Fruit fly (Drosophila melanogaster) whole organism, embryonic: ENCODE data around the gene Cpr67Fa2.

Experiments used
- Adf1 ChIP-seq: fragments of 200-800 bp; sonication (Bioruptor generic); IDR thresholded peaks from 2 replicates; pipeline ENCODE4 v1.3.6; 2022; ENCODE audit warnings: missing biosample characterization, missing genetic modification characterization
- Atf3 ChIP-seq: fragments of 200-800 bp; sonication (Bioruptor generic); optimal IDR thresholded peaks from 3 replicates; lab custom pipeline; 2016; ENCODE audit warnings: missing biosample characterization, missing genetic modification characterization
- CG10543 ChIP-seq: fragments of 200-800 bp; sonication (Bioruptor generic); optimal IDR thresholded peaks from 3 replicates; lab custom pipeline; 2017; ENCODE audit warnings: missing biosample characterization, mild to moderate bottlenecking, missing genetic modification characterization, moderate library complexity
- CG10565 ChIP-seq: fragments of 200-800 bp; sonication (Bioruptor generic); optimal IDR thresholded peaks from 3 replicates; lab custom pipeline; 2016; ENCODE audit warnings: missing biosample characterization, mild to moderate bottlenecking, missing genetic modification characterization
- CG10654 ChIP-seq: fragments of 200-800 bp; sonication (Bioruptor generic); optimal IDR thresholded peaks from 2 replicates; lab custom pipeline; 2016; ENCODE audit warnings: missing biosample characterization, missing genetic modification characterization
- CG12769 ChIP-seq: fragments of 200-800 bp; sonication (Bioruptor generic); optimal IDR thresholded peaks from 2 replicates; lab custom pipeline; 2019; ENCODE audit warnings: missing biosample characterization, mild to moderate bottlenecking, missing genetic modification characterization, moderate library complexity
- CG13287 ChIP-seq: fragments of 200-800 bp; sonication (Bioruptor generic); IDR thresholded peaks from 2 replicates; pipeline ENCODE4 v1.3.6; 2022; ENCODE audit warnings: missing biosample characterization, missing genetic modification characterization; ENCODE audit not compliant: partially characterized antibody
- CG13296 ChIP-seq: fragments of 200-800 bp; sonication (Bioruptor generic); optimal IDR thresholded peaks from 3 replicates; lab custom pipeline; 2018; ENCODE audit warnings: missing biosample characterization, mild to moderate bottlenecking, missing genetic modification characterization
- CG17328 ChIP-seq: fragments of 200-800 bp; sonication (Bioruptor generic); IDR thresholded peaks from 2 replicates; pipeline ENCODE4 v1.3.6; 2022; ENCODE audit warnings: missing biosample characterization, missing genetic modification characterization
- CG17361 ChIP-seq: fragments of 200-800 bp; sonication (Bioruptor generic); IDR thresholded peaks from 3 replicates; pipeline ENCODE4 v1.3.6; 2022; ENCODE audit warnings: missing biosample characterization, missing genetic modification characterization
- CG17568 ChIP-seq: fragments of 200-800 bp; sonication (Bioruptor generic); optimal IDR thresholded peaks from 2 replicates; lab custom pipeline; 2018; ENCODE audit warnings: missing biosample characterization, mild to moderate bottlenecking, missing genetic modification characterization, moderate library complexity
- CG18476 ChIP-seq: fragments of 200-800 bp; sonication (Bioruptor generic); optimal IDR thresholded peaks from 2 replicates; lab custom pipeline; 2016; ENCODE audit warnings: missing biosample characterization, mild to moderate bottlenecking, missing genetic modification characterization
- CG32767 ChIP-seq: fragments of 200-800 bp; sonication (Bioruptor generic); IDR thresholded peaks from 2 replicates; pipeline ENCODE4 v1.3.6; 2022; ENCODE audit warnings: missing biosample characterization, missing genetic modification characterization
- CG4707 ChIP-seq: fragments of 200-800 bp; sonication (Bioruptor generic); optimal IDR thresholded peaks from 2 replicates; lab custom pipeline; 2018; ENCODE audit warnings: missing biosample characterization, mild to moderate bottlenecking, missing genetic modification characterization, moderate library complexity
- CG5953 ChIP-seq: fragments of 200-800 bp; sonication (Bioruptor generic); IDR thresholded peaks from 2 replicates; pipeline ENCODE4 v1.3.6; 2022; ENCODE audit warnings: missing biosample characterization, missing genetic modification characterization
- CG6765 ChIP-seq: fragments of 200-800 bp; sonication (Bioruptor generic); optimal IDR thresholded peaks from 3 replicates; lab custom pipeline; 2017; ENCODE audit warnings: missing biosample characterization, mild to moderate bottlenecking, missing genetic modification characterization
- CG6813 ChIP-seq: fragments of 200-800 bp; sonication (Bioruptor generic); optimal IDR thresholded peaks from 2 replicates; lab custom pipeline; 2017; ENCODE audit warnings: missing biosample characterization, missing genetic modification characterization, mild to moderate bottlenecking, moderate library complexity, missing genetic modification reagents
- CG7271 ChIP-seq: fragments of 200-800 bp; sonication (Bioruptor generic); optimal IDR thresholded peaks from 2 replicates; lab custom pipeline; 2018; ENCODE audit warnings: missing biosample characterization, mild to moderate bottlenecking, missing genetic modification characterization, moderate library complexity
- CG7963 ChIP-seq: fragments of 200-800 bp; sonication (Bioruptor generic); IDR thresholded peaks from 3 replicates; pipeline ENCODE4 v1.3.6; 2022; ENCODE audit warnings: missing biosample characterization, missing genetic modification characterization; ENCODE audit not compliant: partially characterized antibody
- CG8290 ChIP-seq, 3 experiments: fragments of 200-800 bp; sonication (Bioruptor generic); optimal IDR thresholded peaks; 2 replicates each; lab custom pipeline; 2016 to 2019; ENCODE audit warnings: missing biosample characterization in 3 of 3, missing genetic modification characterization in 3 of 3, mild to moderate bottlenecking in 2 of 3, moderate library complexity in 1 of 3
- CG8924 ChIP-seq: fragments of 200-800 bp; optimal IDR thresholded peaks from 3 replicates; lab custom pipeline; 2019; ENCODE audit warnings: missing biosample characterization, mild to moderate bottlenecking, missing genetic modification characterization, moderate library complexity
- CG8944 ChIP-seq: fragments of 200-800 bp; sonication (Bioruptor generic); optimal IDR thresholded peaks from 3 replicates; lab custom pipeline; 2016; ENCODE audit warnings: missing biosample characterization, missing genetic modification characterization
- CHES-1-like ChIP-seq: fragments of 200-800 bp; sonication (Bioruptor generic); optimal IDR thresholded peaks from 2 replicates; lab custom pipeline; 2016; ENCODE audit warnings: missing biosample characterization, missing genetic modification characterization
- CTCF ChIP-seq: fragments of 200-800 bp; sonication (Bioruptor generic); optimal IDR thresholded peaks from 2 replicates; lab custom pipeline; 2017; ENCODE audit warnings: missing biosample characterization, mild to moderate bottlenecking, missing genetic modification characterization, moderate library complexity
- D19A ChIP-seq: fragments of 200-800 bp; optimal IDR thresholded peaks from 3 replicates; lab custom pipeline; 2019; ENCODE audit warnings: missing biosample characterization, mild to moderate bottlenecking, missing genetic modification characterization, moderate library complexity
- Dek ChIP-seq: fragments of 200-800 bp; sonication (Bioruptor generic); optimal IDR thresholded peaks from 3 replicates; lab custom pipeline; 2019; ENCODE audit warnings: missing biosample characterization, mild to moderate bottlenecking, missing genetic modification characterization, moderate library complexity
- Dip2 ChIP-seq: fragments of 200-800 bp; sonication (Bioruptor generic); IDR thresholded peaks from 2 replicates; pipeline ENCODE4 v1.3.6; 2022; ENCODE audit warnings: missing biosample characterization, missing genetic modification characterization
- Ets65A ChIP-seq: fragments of 200-800 bp; sonication (Bioruptor generic); peaks from one replicate; lab custom pipeline; 2016; ENCODE audit warnings: missing biosample characterization, missing genetic modification characterization
- NK7.1 ChIP-seq: fragments of 200-800 bp; sonication (Bioruptor generic); optimal IDR thresholded peaks from 3 replicates; lab custom pipeline; 2016; ENCODE audit warnings: missing biosample characterization, missing genetic modification characterization
- Nf-YC ChIP-seq: fragments of 200-800 bp; optimal IDR thresholded peaks from 3 replicates; lab custom pipeline; 2019; ENCODE audit warnings: missing biosample characterization, mild to moderate bottlenecking, missing genetic modification characterization, moderate library complexity
- Ravus ChIP-seq: fragments of 200-800 bp; sonication (Bioruptor generic); IDR thresholded peaks from 2 replicates; pipeline ENCODE4 v1.3.6; 2022; ENCODE audit warnings: missing biosample characterization, missing genetic modification characterization
- Sin3A ChIP-seq: fragments of >200 bp; optimal IDR thresholded peaks from 2 replicates; lab custom pipeline; 2018
- Ssrp ChIP-seq: fragments of 200-800 bp; sonication (Bioruptor generic); optimal IDR thresholded peaks from 2 replicates; lab custom pipeline; 2018; ENCODE audit warnings: missing biosample characterization, mild to moderate bottlenecking, missing genetic modification characterization, moderate library complexity
- ara ChIP-seq: fragments of 200-800 bp; sonication (Bioruptor generic); IDR thresholded peaks from 2 replicates; pipeline ENCODE4 v1.3.6; 2022; ENCODE audit warnings: missing biosample characterization, missing genetic modification characterization
- ash1 ChIP-seq: fragments of 200-800 bp; sonication (Bioruptor generic); optimal IDR thresholded peaks from 2 replicates; lab custom pipeline; 2018; ENCODE audit warnings: missing biosample characterization, mild to moderate bottlenecking, missing genetic modification characterization
- bcd ChIP-seq: fragments of 200-800 bp; sonication (Bioruptor generic); optimal IDR thresholded peaks from 2 replicates; lab custom pipeline; 2017; ENCODE audit warnings: missing biosample characterization, mild to moderate bottlenecking, missing genetic modification characterization
- bowl ChIP-seq: fragments of 200-800 bp; sonication (Bioruptor generic); IDR thresholded peaks from 2 replicates; pipeline ENCODE4 v1.3.6; 2022; ENCODE audit warnings: missing biosample characterization, missing genetic modification characterization
- cad ChIP-seq: fragments of >200 bp; optimal IDR thresholded peaks from 2 replicates; lab custom pipeline; 2017; ENCODE audit warnings: missing biosample characterization, missing genetic modification characterization
- cas ChIP-seq: fragments of 200-800 bp; sonication (Bioruptor generic); IDR thresholded peaks from 2 replicates; pipeline ENCODE4 v1.3.6; 2022; ENCODE audit warnings: missing biosample characterization, missing genetic modification characterization
- disco-r ChIP-seq: fragments of 200-800 bp; sonication (Bioruptor generic); optimal IDR thresholded peaks from 2 replicates; lab custom pipeline; 2016; ENCODE audit warnings: missing biosample characterization, missing genetic modification characterization
- dm ChIP-seq: fragments of 200-800 bp; sonication (Bioruptor generic); optimal IDR thresholded peaks from 3 replicates; lab custom pipeline; 2016; ENCODE audit warnings: missing biosample characterization, missing genetic modification characterization
- fd64A ChIP-seq: fragments of 200-800 bp; sonication (Bioruptor generic); optimal IDR thresholded peaks from 3 replicates; lab custom pipeline; 2018; ENCODE audit warnings: missing biosample characterization, mild to moderate bottlenecking, missing genetic modification characterization
- gfzf ChIP-seq: fragments of 200-800 bp; sonication (Bioruptor generic); optimal IDR thresholded peaks from 2 replicates; lab custom pipeline; 2016; ENCODE audit warnings: missing biosample characterization, mild to moderate bottlenecking, missing genetic modification characterization, moderate library complexity
- grau ChIP-seq: fragments of 200-800 bp; optimal IDR thresholded peaks from 3 replicates; lab custom pipeline; 2019; ENCODE audit warnings: missing biosample characterization, mild to moderate bottlenecking, missing genetic modification characterization, moderate library complexity
- ken ChIP-seq: fragments of 200-800 bp; sonication (Bioruptor generic); IDR thresholded peaks from 3 replicates; pipeline ENCODE4 v1.3.6; 2022; ENCODE audit warnings: missing biosample characterization, missing genetic modification characterization
- nom ChIP-seq: fragments of 200-800 bp; sonication (Bioruptor generic); optimal IDR thresholded peaks from 2 replicates; lab custom pipeline; 2017; ENCODE audit warnings: missing biosample characterization, missing genetic modification characterization, mild to moderate bottlenecking, moderate library complexity, missing genetic modification reagents
- psq ChIP-seq: fragments of 200-800 bp; sonication (Bioruptor generic); optimal IDR thresholded peaks from 2 replicates; lab custom pipeline; 2017; ENCODE audit warnings: missing biosample characterization, missing genetic modification characterization
- scrt ChIP-seq: fragments of 200-800 bp; sonication (Bioruptor generic); optimal IDR thresholded peaks from 2 replicates; lab custom pipeline; 2018; ENCODE audit warnings: missing biosample characterization, mild to moderate bottlenecking, missing genetic modification characterization, moderate library complexity
- sisA ChIP-seq: fragments of 200-800 bp; sonication (Bioruptor generic); IDR thresholded peaks from 2 replicates; pipeline ENCODE4 v1.3.6; 2022; ENCODE audit warnings: missing biosample characterization, missing genetic modification characterization
- sqz ChIP-seq: fragments of 200-800 bp; sonication (Bioruptor generic); optimal IDR thresholded peaks from 3 replicates; lab custom pipeline; 2018; ENCODE audit warnings: missing biosample characterization, mild to moderate bottlenecking, missing genetic modification characterization
- stc ChIP-seq: fragments of 200-800 bp; sonication (Bioruptor generic); IDR thresholded peaks from 2 replicates; pipeline ENCODE4 v1.3.6; 2022; ENCODE audit warnings: missing biosample characterization, missing genetic modification characterization

The Cpr67Fa2 gene

DNA sequence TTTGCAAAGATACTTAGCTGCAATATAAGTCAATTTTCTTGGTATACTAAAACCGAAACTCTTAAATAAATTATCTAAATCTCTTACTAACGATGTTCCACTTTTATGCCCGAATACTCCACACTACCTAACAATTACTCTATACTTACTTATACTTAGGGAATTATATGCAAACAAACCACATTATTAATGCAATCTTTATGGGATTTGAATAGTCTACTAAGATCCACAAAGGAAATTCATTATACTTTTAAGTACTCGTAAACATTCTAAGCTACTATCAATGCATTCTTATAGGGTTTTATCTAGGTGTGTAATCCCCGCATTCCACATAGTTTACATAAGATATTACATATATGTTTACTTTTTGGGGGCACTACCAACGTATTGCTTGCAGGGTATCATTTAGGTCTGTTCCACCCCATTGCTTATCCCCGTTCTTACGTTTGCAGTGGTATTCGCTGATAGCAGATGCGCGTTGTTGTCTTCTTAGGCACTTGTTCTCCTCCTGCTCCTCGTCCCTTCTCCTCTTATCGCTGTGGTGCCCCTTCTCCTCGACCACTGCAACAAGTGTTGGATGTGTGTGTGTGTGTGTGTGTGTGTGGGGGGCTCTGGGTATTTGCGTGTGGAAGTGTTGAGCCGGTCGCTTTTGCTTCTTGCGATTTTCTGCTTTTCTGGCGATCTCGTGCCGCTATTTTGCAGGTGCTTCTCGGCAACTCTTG is 6.2 kb downstream of the Cpr67Fa2 start (continued):
- peak; percentile 16 for TF ChIP-seq bcd (GFP tag; lab: Kevin White, UChicago)
- 0 out of 2 replicates have a peak, but pooled peaks have one; percentile 23 for TF ChIP-seq Adf1
- TF ChIP-seq Nf-YC (tag; lab: Kevin White, UChicago) = no peak
- no peak for TF ChIP-seq CG17568
- TF ChIP-seq CG7271 (tag; lab: Kevin White, UChicago) = no peak
- no peak for TF ChIP-seq CG13287
- peak; percentile 10 for TF ChIP-seq CG4707 (GFP tag; lab: Kevin White, UChicago)
- TF ChIP-seq Ravus (GFP tag; lab: Robert Waterston, UW) = no peak
- TF ChIP-seq dm (GFP tag; lab: Kevin White, UChicago) = no peak
- TF ChIP-seq sisA (GFP tag; lab: Robert Waterston, UW) = no peak
- TF ChIP-seq Dek (tag; lab: Kevin White, UChicago) = no peak
- no peak for TF ChIP-seq bowl (GFP tag; lab: Robert Waterston, UW)
- no peak for TF ChIP-seq CG6765 (GFP tag; lab: Kevin White, UChicago)
- TF ChIP-seq nom (GFP tag; lab: Kevin White, UChicago) = no peak
- TF ChIP-seq CG5953 (GFP tag; lab: Robert Waterston, UW) = no peak
- no peak for TF ChIP-seq CG32767
- TF ChIP-seq CG10543 (GFP tag; lab: Kevin White, UChicago) = no peak
- TF ChIP-seq ara (GFP tag; lab: Robert Waterston, UW) = no peak
- no peak for TF ChIP-seq CG10565 (GFP tag; lab: Kevin White, UChicago)
- TF ChIP-seq stc (GFP tag; lab: Robert Waterston, UW) = no peak
- no peak for TF ChIP-seq CG7963 (GFP tag; lab: Robert Waterston, UW)
- no peak for TF ChIP-seq CG18476 (GFP tag; lab: Kevin White, UChicago)
- TF ChIP-seq CTCF (GFP tag; lab: Kevin White, UChicago) = no peak
- peak; percentile 0 for TF ChIP-seq grau (tag; lab: Kevin White, UChicago)
- TF ChIP-seq CG17361 (GFP tag; lab: Robert Waterston, UW) = 0 out of 3 replicates have a peak, but pooled peaks have one; percentile 12
- no peak for TF ChIP-seq ash1 (GFP tag; lab: Kevin White, UChicago)
- no peak for TF ChIP-seq CG6813 (GFP tag; lab: Kevin White, UChicago)
- TF ChIP-seq CG8944 (GFP tag; lab: Kevin White, UChicago) = no peak
- TF ChIP-seq gfzf (GFP tag; lab: Kevin White, UChicago) = no peak
- no peak for TF ChIP-seq CG8924 (tag; lab: Kevin White, UChicago)
- TF ChIP-seq Ets65A (GFP tag; lab: Kevin White, UChicago) = no peak
- TF ChIP-seq Sin3A (lab: Kevin White, UChicago) = no peak
- TF ChIP-seq NK7.1 (GFP tag; lab: Kevin White, UChicago) = no peak
- TF ChIP-seq D19A = peak; percentile 57
- TF ChIP-seq CG10654 (GFP tag; lab: Kevin White, UChicago) = no peak
- no peak for TF ChIP-seq sqz
- no peak for TF ChIP-seq CG12769
- no peak for TF ChIP-seq Dip2 (GFP tag; lab: Robert Waterston, UW)
- no peak for TF ChIP-seq CG13296 (GFP tag; lab: Kevin White, UChicago)
- no peak for TF ChIP-seq disco-r
- TF ChIP-seq ken (GFP tag; lab: Robert Waterston, UW) = no peak
- no peak for TF ChIP-seq CG17328 (GFP tag; lab: Robert Waterston, UW)
- TF ChIP-seq cad = no peak
- TF ChIP-seq Atf3 (GFP tag; lab: Kevin White, UChicago) = no peak
- no peak for TF ChIP-seq cas (GFP tag; lab: Robert Waterston, UW)
- TF ChIP-seq Ssrp (tag; lab: Kevin White, UChicago) = no peak
- TF ChIP-seq CG8290 (GFP tag; optimal IDR thresholded peaks at IDR 0.05; lab: Kevin White, UChicago) = no peak
- peak in 1 of 2 experiments; percentile 19 for TF ChIP-seq CG8290 (tag; optimal IDR thresholded peaks at IDR 0.05; lab: Kevin White, UChicago)
- TF ChIP-seq CHES-1-like = no peak
- no peak for TF ChIP-seq psq
- TF ChIP-seq fd64A (GFP tag; lab: Kevin White, UChicago) = no peak
- no peak for TF ChIP-seq scrt (GFP tag; lab: Kevin White, UChicago)
